Fruit fly (Drosophila melanogaster): ENCODE data around the gene CG42816.

The CG42816 gene

dm6 chr3L:17846982-17847355 lies 49.6 kb upstream of the CG42816 start (continued):
- TF ChIP-seq CG14050 (GFP tag; IDR thresholded peaks at IDR 0.05), result no peak
- peak; percentile 91 for TF ChIP-seq NFAT (GFP tag; IDR thresholded peaks at IDR 0.05)
- TF ChIP-seq Ravus (GFP tag; IDR thresholded peaks at IDR 0.05), result no peak
- TF ChIP-seq sisA (GFP tag; IDR thresholded peaks at IDR 0.05), result peak; percentile 11; the same call in 1 of the 2 replicates
- peak; percentile 48 for TF ChIP-seq E2f2 (GFP tag; IDR thresholded peaks at IDR 0.05)
- TF ChIP-seq CTCF (GFP tag; optimal IDR thresholded peaks at IDR 0.05), result no peak
- peak; percentile 10 for TF ChIP-seq shn (GFP tag; optimal IDR thresholded peaks at IDR 0.05)
- peak; percentile 71 for TF ChIP-seq hb (GFP tag; IDR thresholded peaks at IDR 0.05; ENCODE audit: partially characterized antibody)
- TF ChIP-seq ato (GFP tag; IDR thresholded peaks at IDR 0.05; ENCODE audit: partially characterized antibody), result peak; percentile 71
- no peak for TF ChIP-seq CG12155 (GFP tag; optimal IDR thresholded peaks at IDR 0.05)
- 0 out of 2 replicates have a peak, but pooled peaks have one; percentile 8 for TF ChIP-seq wdn (GFP tag; IDR thresholded peaks at IDR 0.05)
- peak; percentile 36 for TF ChIP-seq pzg (GFP tag; optimal IDR thresholded peaks at IDR 0.05)
- peak; percentile 24; the same call in 1 of the 2 replicates for TF ChIP-seq CG11085 (GFP tag; IDR thresholded peaks at IDR 0.05)
- no peak for TF ChIP-seq CG17912 (GFP tag; optimal IDR thresholded peaks at IDR 0.05)
- no peak for TF ChIP-seq CG33557 (GFP tag; optimal IDR thresholded peaks at IDR 0.05)
- peak; percentile 68 for TF ChIP-seq CG13287 (GFP tag; IDR thresholded peaks at IDR 0.05; ENCODE audit: partially characterized antibody)
- no peak for TF ChIP-seq CG6683 (GFP tag; optimal IDR thresholded peaks at IDR 0.05)
- TF ChIP-seq jigr1 (GFP tag; IDR thresholded peaks at IDR 0.05), result no peak
- TF ChIP-seq hbn (GFP tag; IDR thresholded peaks at IDR 0.05; ENCODE audit: partially characterized antibody), result peak; percentile 52
- TF ChIP-seq crol (GFP tag; IDR thresholded peaks at IDR 0.05), result peak; percentile 56
- peak; percentile 29 for TF ChIP-seq chn (GFP tag; optimal IDR thresholded peaks at IDR 0.05)
- TF ChIP-seq z (GFP tag; IDR thresholded peaks at IDR 0.05), result no peak
- TF ChIP-seq Elba2 (GFP tag; optimal IDR thresholded peaks at IDR 0.05), result no peak
- no peak for TF ChIP-seq CG10267 (tag; optimal IDR thresholded peaks at IDR 0.05)
- peak; percentile 38; the same call in 1 of the 4 replicates for TF ChIP-seq Gug (GFP tag; IDR thresholded peaks at IDR 0.05)
- peak; percentile 32 for TF ChIP-seq CG32532 (GFP tag; IDR thresholded peaks at IDR 0.05)
- TF ChIP-seq Xbp1 (GFP tag; optimal IDR thresholded peaks at IDR 0.05), result peak; percentile 5
- no peak for TF ChIP-seq tio (GFP tag; optimal IDR thresholded peaks at IDR 0.05)
- TF ChIP-seq slbo (GFP tag; IDR thresholded peaks at IDR 0.05), result peak; percentile 57; the same call in 1 of the 2 replicates
- 0 out of 2 replicates have a peak, but pooled peaks have one; percentile 11 for TF ChIP-seq CG11247 (GFP tag; IDR thresholded peaks at IDR 0.05)
- TF ChIP-seq sna (GFP tag; IDR thresholded peaks at IDR 0.05; ENCODE audit: partially characterized antibody), result peak; percentile 60
- TF ChIP-seq CG34224 (GFP tag; IDR thresholded peaks at IDR 0.05; ENCODE audit: partially characterized antibody), result peak; percentile 68

DNA sequence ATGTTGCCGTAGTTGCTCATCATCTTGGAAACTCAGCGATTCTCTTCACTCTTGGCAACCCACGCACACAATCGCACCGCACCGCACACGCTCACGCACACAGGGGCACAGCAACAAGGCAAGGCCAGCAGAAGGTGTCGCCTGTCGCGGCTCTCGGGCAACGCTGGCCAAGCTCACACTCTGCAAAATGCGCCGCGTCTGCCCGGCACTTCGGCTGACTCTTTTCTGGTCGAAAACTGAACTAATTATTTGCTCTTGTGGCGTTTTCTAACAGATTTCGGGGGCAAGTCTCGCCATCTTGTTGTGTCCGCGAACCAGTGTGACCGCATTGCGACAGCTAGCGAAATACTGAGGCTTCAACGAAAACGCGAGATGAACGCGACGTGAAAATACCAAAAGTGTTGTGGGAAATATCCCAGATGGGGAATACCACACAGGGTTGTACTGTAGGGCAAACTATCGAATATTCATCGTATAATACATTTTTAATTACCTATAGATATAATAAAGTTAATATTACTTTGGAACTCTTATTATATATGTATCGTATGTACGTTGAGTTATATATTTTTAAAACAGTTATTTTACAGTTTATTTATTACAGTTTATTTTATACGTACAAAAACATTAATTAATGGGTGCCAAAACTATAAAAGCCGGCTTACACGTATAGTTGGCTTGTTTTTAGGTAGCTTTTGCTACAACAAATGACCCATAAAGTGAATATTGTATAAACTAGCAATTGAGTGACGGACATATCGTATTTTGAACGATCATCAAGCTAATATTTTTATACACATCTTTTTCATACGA lies 49.0 kb upstream of the CG42816 start, which contains the start of the genes MED19 and CG7430:
Gene MED19 (minus strand): TSS at position 333 of the 813 bp plus-strand sequence.
Gene CG7430 (plus strand): TSS at position 748 of the 813 bp plus-strand sequence.
- TF ChIP-seq CG15696 (tag; optimal IDR thresholded peaks at IDR 0.05), result no peak
- TF ChIP-seq vfl (GFP tag; optimal IDR thresholded peaks at IDR 0.05), result no peak
- no peak for TF ChIP-seq CG7963 (GFP tag; IDR thresholded peaks at IDR 0.05; ENCODE audit: partially characterized antibody)
- TF ChIP-seq CG7556 (GFP tag; optimal IDR thresholded peaks at IDR 0.05), result no peak
- TF ChIP-seq CG9609 (GFP tag; optimal IDR thresholded peaks at IDR 0.05), result no peak
- peak; percentile 45 for TF ChIP-seq CG33213 (GFP tag; optimal IDR thresholded peaks at IDR 0.05)
- TF ChIP-seq wek (GFP tag; optimal IDR thresholded peaks at IDR 0.05), result peak; percentile 16
- TF ChIP-seq CG32772 (GFP tag; IDR thresholded peaks at IDR 0.05), result no peak
- TF ChIP-seq CG31224 (GFP tag; IDR thresholded peaks at IDR 0.05), result no peak
- peak; percentile 49 for TF ChIP-seq CG16813 (GFP tag; IDR thresholded peaks at IDR 0.05; ENCODE audit: partially characterized antibody)
- TF ChIP-seq ci (GFP tag; IDR thresholded peaks at IDR 0.05), result peak; percentile 68
- peak; percentile 56 for TF ChIP-seq fd64A (GFP tag; optimal IDR thresholded peaks at IDR 0.05)
- TF ChIP-seq Dref (GFP tag; IDR thresholded peaks at IDR 0.05), result peak; percentile 76
- TF ChIP-seq hkb (optimal IDR thresholded peaks at IDR 0.05), result no peak
- TF ChIP-seq hkb (GFP tag; IDR thresholded peaks at IDR 0.05), result 0 out of 2 replicates have a peak, but pooled peaks have one; percentile 27
- TF ChIP-seq Stat92E (GFP tag; optimal IDR thresholded peaks at IDR 0.05), result peak in 1 of 3 experiments; percentile 14
- TF ChIP-seq CG2678 (tag; optimal IDR thresholded peaks at IDR 0.05), result no peak
- peak; percentile 22 for TF ChIP-seq CG12391 (tag; optimal IDR thresholded peaks at IDR 0.05)

All from whole organism, embryonic.